Fruit fly (Drosophila melanogaster) S2 (cell line): ENCODE measurements around the gene CG33252.

Experiments
- CG8478 ChIP-seq: fragments of >200 bp; optimal IDR thresholded peaks from 2 replicates; lab custom pipeline; 2018
- CTCF ChIP-seq, 2 experiments: fragments of >200 bp; optimal IDR thresholded peaks; 2 replicates each; lab custom pipeline; 2018

DNA sequence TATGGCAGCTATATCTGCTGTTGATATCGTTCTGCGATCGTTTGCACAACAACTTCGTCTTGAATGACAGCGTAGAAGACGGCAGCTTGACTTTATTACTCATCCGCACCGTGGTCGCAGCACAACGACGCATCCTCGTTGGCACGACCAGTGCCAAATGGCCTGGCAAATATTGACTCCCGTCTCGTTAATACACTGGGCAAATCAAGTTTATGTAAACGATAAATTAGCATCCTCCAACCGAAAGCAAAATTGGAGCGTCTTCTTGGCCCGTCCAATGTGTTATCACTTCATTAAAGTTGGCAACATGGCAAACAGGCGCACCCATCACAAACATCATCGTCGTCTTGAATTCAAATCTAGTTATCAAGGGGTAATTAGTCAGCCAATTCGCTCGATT is 20.5 kb upstream of the CG33252 start:
- TF ChIP-seq CTCF (optimal IDR thresholded peaks at IDR 0.05; lab: Kevin White, UChicago) (no peak), CG8478 (lab: Kevin White, UChicago) (no peak)
